Fruit fly (Drosophila melanogaster): ENCODE results near the gene Ca-beta.

Ca-beta gene

dm6 chr2L:11210324-11210758, 7.0 kb upstream of the Ca-beta start, which contains the start of gene ab (continued):
- TF ChIP-seq Bgb (GFP tag; IDR thresholded peaks at IDR 0.05; ENCODE audit: partially characterized antibody) (peak; percentile 42; the same call in 1 of the 2 replicates), Hr51 (GFP tag; optimal IDR thresholded peaks at IDR 0.05) (no peak), grn (GFP tag; optimal IDR thresholded peaks at IDR 0.05) (peak; percentile 95), sens-2 (GFP tag; IDR thresholded peaks at IDR 0.05) (no peak), oc (tag; optimal IDR thresholded peaks at IDR 0.05) (peak; percentile 1), CG13894 (tag; optimal IDR thresholded peaks at IDR 0.05) (peak; percentile 12), crol (GFP tag; IDR thresholded peaks at IDR 0.05) (peak; percentile 30; the same call in 1 of the 2 replicates), CG9932 (GFP tag; IDR thresholded peaks at IDR 0.05) (no peak), wek (GFP tag; optimal IDR thresholded peaks at IDR 0.05) (peak; percentile 8), CG9437 (GFP tag; optimal IDR thresholded peaks at IDR 0.05) (peak; percentile 17), otp (GFP tag; IDR thresholded peaks at IDR 0.05) (0 out of 3 replicates have a peak, but pooled peaks have one; percentile 30), ap (GFP tag; IDR thresholded peaks at IDR 0.05) (no peak), CG1024 (GFP tag; IDR thresholded peaks at IDR 0.05) (no peak), Pdp1 (GFP tag; optimal IDR thresholded peaks at IDR 0.05) (peak in 1 of 2 experiments; percentile 79), cad (GFP tag; optimal IDR thresholded peaks at IDR 0.05) (no peak), CG7987 (GFP tag; optimal IDR thresholded peaks at IDR 0.05) (peak; percentile 19), Nf-YB (GFP tag; optimal IDR thresholded peaks at IDR 0.05) (peak; percentile 90), kni (GFP tag; optimal IDR thresholded peaks at IDR 0.05) (peak; percentile 9), CG13775 (GFP tag; optimal IDR thresholded peaks at IDR 0.05) (no peak), CG17829 (tag; optimal IDR thresholded peaks at IDR 0.05) (peak; percentile 3), CG34224 (GFP tag; IDR thresholded peaks at IDR 0.05; ENCODE audit: partially characterized antibody) (peak; percentile 20; the same call in 1 of the 3 replicates), cg (GFP tag; optimal IDR thresholded peaks at IDR 0.05) (peak; percentile 89), Kr (GFP tag; optimal IDR thresholded peaks at IDR 0.05) (peak; percentile 28), z (GFP tag; IDR thresholded peaks at IDR 0.05) (peak; percentile 94), CG11695 (GFP tag; IDR thresholded peaks at IDR 0.05) (no peak), chinmo (GFP tag; IDR thresholded peaks at IDR 0.05; ENCODE audit: partially characterized antibody) (0 out of 4 replicates have a peak, but pooled peaks have one; percentile 46), CG6175 (GFP tag; IDR thresholded peaks at IDR 0.05) (peak; percentile 48; the same call in 1 of the 3 replicates), sug (tag; optimal IDR thresholded peaks at IDR 0.05) (peak; percentile 78), CG3163 (GFP tag; optimal IDR thresholded peaks at IDR 0.05) (peak; percentile 54), odd (GFP tag; optimal IDR thresholded peaks at IDR 0.05) (no peak), chm (GFP tag; IDR thresholded peaks at IDR 0.05) (peak; percentile 62), CG6813 (GFP tag; optimal IDR thresholded peaks at IDR 0.05) (peak; percentile 43), CG5180 (GFP tag; optimal IDR thresholded peaks at IDR 0.05) (peak; percentile 99), sd (tag; optimal IDR thresholded peaks at IDR 0.05) (peak; percentile 34)

- peak; percentile 59 for TF ChIP-seq CG17359 (tag; optimal IDR thresholded peaks at IDR 0.05)
- peak; percentile 36; the same call in 1 of the 3 replicates for TF ChIP-seq CG14050 (GFP tag; IDR thresholded peaks at IDR 0.05)
- TF ChIP-seq trem (tag; optimal IDR thresholded peaks at IDR 0.05): peak; percentile 49
- no peak for TF ChIP-seq Hmx (GFP tag; optimal IDR thresholded peaks at IDR 0.05)
- peak; percentile 63 for TF ChIP-seq Sox100B (GFP tag; optimal IDR thresholded peaks at IDR 0.05)
- no peak for TF ChIP-seq CG3838 (GFP tag; optimal IDR thresholded peaks at IDR 0.05)
- TF ChIP-seq al (GFP tag; IDR thresholded peaks at IDR 0.05): no peak
- TF ChIP-seq CG6765 (GFP tag; optimal IDR thresholded peaks at IDR 0.05): no peak
- TF ChIP-seq chinmo (GFP tag; IDR thresholded peaks at IDR 0.05; ENCODE audit: partially characterized antibody): no peak
- no peak for TF ChIP-seq kni (GFP tag; optimal IDR thresholded peaks at IDR 0.05)
- peak; percentile 74 for TF ChIP-seq nmo (GFP tag; optimal IDR thresholded peaks at IDR 0.05)
- TF ChIP-seq CG12219 (GFP tag; optimal IDR thresholded peaks at IDR 0.05): peak; percentile 54
- no peak for TF ChIP-seq D (optimal IDR thresholded peaks at IDR 0.05)
- peak; percentile 79 for TF ChIP-seq D (GFP tag; optimal IDR thresholded peaks at IDR 0.05)
- TF ChIP-seq ATbp (GFP tag; optimal IDR thresholded peaks at IDR 0.05): peak; percentile 74
- TF ChIP-seq ems (GFP tag; optimal IDR thresholded peaks at IDR 0.05): no peak
- TF ChIP-seq CG4328 (GFP tag; optimal IDR thresholded peaks at IDR 0.05): no peak
These were observed 5.4 kb upstream of the Ca-beta start for dm6 chr2L:11208563-11209344.
